Worm (Caenorhabditis elegans): ENCODE data around the gene Y51A2D.1.

Gene Y51A2D.1

ce11 chrV:18474223-18474622 is 34.4 kb upstream of the Y51A2D.1 start, which contains the start of gene srh-181:
TSS of gene srh-181 (plus strand) at chrV:18474523.
- TF ChIP-seq F13H6.1 (tag; optimal IDR thresholded peaks at IDR 0.05) (no peak), lin-13 (GFP tag; optimal IDR thresholded peaks at IDR 0.05) (no peak), aly-2 (tag; optimal IDR thresholded peaks at IDR 0.05) (no peak), gmeb-1 (tag; optimal IDR thresholded peaks at IDR 0.05) (no peak), ceh-82 (tag; optimal IDR thresholded peaks at IDR 0.05) (no peak), unc-55 (GFP tag; optimal IDR thresholded peaks at IDR 0.05) (no peak), nhr-237 (tag; optimal IDR thresholded peaks at IDR 0.05) (no peak), mdl-1 (tag; optimal IDR thresholded peaks at IDR 0.05) (no peak), ZK546.5 (tag; optimal IDR thresholded peaks at IDR 0.05) (no peak), mbf-1 (tag; optimal IDR thresholded peaks at IDR 0.05) (no peak), nhr-21 (tag; optimal IDR thresholded peaks at IDR 0.05) (no peak), unc-39 (tag; optimal IDR thresholded peaks at IDR 0.05) (no peak), fos-1 (tag; optimal IDR thresholded peaks at IDR 0.05) (no peak), unc-62 (GFP tag; optimal IDR thresholded peaks at IDR 0.05) (no peak)

DNA sequence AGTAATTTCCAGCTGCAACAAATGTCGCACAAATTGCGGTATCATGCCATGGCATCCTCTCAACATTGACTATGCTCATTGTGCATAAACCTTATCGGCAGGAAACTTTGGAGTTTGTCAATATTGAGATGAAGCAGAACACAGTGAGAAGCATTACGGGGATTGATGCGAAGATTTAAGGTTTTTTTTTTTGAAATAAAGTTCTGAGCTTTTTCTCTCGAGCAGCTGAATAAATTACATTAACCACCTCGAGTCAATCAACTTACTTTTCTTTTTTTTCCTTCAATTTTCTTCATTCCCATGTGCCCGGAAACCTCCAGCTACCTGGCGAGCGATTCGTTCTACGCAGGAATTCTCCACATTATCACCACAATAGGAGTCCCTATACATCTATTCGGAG is 32.6 kb upstream of the Y51A2D.1 start, which contains the start of gene srh-179:
Gene srh-179, plus strand, starts transcription at position 301 of the 400 bp plus-strand sequence.
- TF ChIP-seq mbf-1 (tag; optimal IDR thresholded peaks at IDR 0.05) (no peak), ztf-11 (tag; optimal IDR thresholded peaks at IDR 0.05) (no peak), mab-5 (tag; optimal IDR thresholded peaks at IDR 0.05) (no peak), nhr-6 (tag; optimal IDR thresholded peaks at IDR 0.05) (no peak), sma-3 (GFP tag; optimal IDR thresholded peaks at IDR 0.05) (no peak), nhr-21 (tag; optimal IDR thresholded peaks at IDR 0.05) (no peak), lin-39 (tag; optimal IDR thresholded peaks at IDR 0.05) (no peak), lin-13 (GFP tag; optimal IDR thresholded peaks at IDR 0.05) (no peak), gmeb-1 (tag; optimal IDR thresholded peaks at IDR 0.05) (no peak), skn-1 (tag; optimal IDR thresholded peaks at IDR 0.05) (no peak)

DNA sequence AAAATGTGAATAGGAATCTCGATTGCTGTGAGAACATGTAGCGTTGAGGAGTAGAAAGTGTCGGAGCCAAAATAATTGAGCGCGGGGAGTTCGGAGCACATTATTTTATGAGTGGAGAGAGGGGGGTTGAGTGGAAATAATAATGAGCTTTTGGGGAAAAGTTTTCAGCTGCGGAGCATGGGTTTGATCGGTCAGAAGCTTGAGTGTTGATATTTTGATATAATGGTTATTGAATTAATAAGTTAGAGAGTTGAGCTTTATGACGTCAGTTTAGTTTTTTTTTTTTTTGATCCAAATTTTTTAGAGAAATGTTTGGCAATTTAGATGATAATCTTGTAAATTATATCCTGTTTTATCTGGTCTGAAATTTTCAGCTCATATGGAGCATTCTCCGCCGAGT is 28.4 kb upstream of the Y51A2D.1 start, which contains the start of gene srh-178:
Gene srh-178, minus strand, starts transcription at position 101 of the 400 bp plus-strand sequence.
- no peak for TF ChIP-seq alr-1 (tag; optimal IDR thresholded peaks at IDR 0.05)
- TF ChIP-seq ama-1 (optimal IDR thresholded peaks at IDR 0.05), result no peak
- no peak for TF ChIP-seq R02D3.7 (tag; optimal IDR thresholded peaks at IDR 0.05)
- TF ChIP-seq sem-4 (tag; optimal IDR thresholded peaks at IDR 0.05), result no peak
- no peak for TF ChIP-seq C34F6.9 (tag; optimal IDR thresholded peaks at IDR 0.05)
- no peak for TF ChIP-seq sma-3 (GFP tag; optimal IDR thresholded peaks at IDR 0.05)
- no peak for TF ChIP-seq elt-3 (tag; optimal IDR thresholded peaks at IDR 0.05)
- no peak for TF ChIP-seq ztf-1 (GFP tag; conservative IDR thresholded peaks at IDR 0.05)
- no peak for TF ChIP-seq unc-39 (tag; optimal IDR thresholded peaks at IDR 0.05)
- TF ChIP-seq crh-2 (tag; optimal IDR thresholded peaks at IDR 0.05), result no peak
- no peak for TF ChIP-seq ceh-82 (tag; optimal IDR thresholded peaks at IDR 0.05)
- no peak for TF ChIP-seq unc-62 (GFP tag; optimal IDR thresholded peaks at IDR 0.05)
- TF ChIP-seq nhr-6 (tag; optimal IDR thresholded peaks at IDR 0.05), result no peak
- no peak for TF ChIP-seq lin-39 (tag; optimal IDR thresholded peaks at IDR 0.05)
- TF ChIP-seq aly-2 (tag; optimal IDR thresholded peaks at IDR 0.05), result no peak
- TF ChIP-seq lin-11 (tag; optimal IDR thresholded peaks at IDR 0.05), result no peak

DNA sequence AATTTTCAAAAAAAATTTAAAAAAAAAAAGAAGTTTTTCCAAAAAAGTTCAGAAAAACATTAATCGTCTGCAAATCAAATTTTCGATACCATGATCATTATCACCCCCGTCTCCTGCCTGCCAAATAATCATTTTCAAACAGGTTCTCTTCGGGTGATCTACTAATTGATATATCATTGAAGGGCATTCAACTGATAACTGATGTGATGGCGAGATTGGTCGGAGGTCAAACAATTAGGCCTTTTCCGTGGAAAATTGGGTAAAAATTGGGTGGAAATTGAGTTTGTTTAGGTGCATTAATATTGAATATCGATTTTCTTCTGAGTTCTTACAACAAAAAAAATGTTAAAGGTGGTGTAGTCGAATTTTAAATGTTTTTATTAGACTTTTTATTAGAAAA is 21.5 kb upstream of the Y51A2D.1 start, which contains the start of gene Y51A2D.18:
Gene Y51A2D.18, minus strand, starts transcription at position 101 of the 400 bp plus-strand sequence.
- no peak for TF ChIP-seq zag-1 (tag; optimal IDR thresholded peaks at IDR 0.05)
- no peak for TF ChIP-seq gmeb-1 (tag; optimal IDR thresholded peaks at IDR 0.05)
- TF ChIP-seq Y55F3AM.14 (GFP tag; optimal IDR thresholded peaks at IDR 0.05), result no peak
- TF ChIP-seq ztf-4 (tag; optimal IDR thresholded peaks at IDR 0.05), result no peak
- no peak for TF ChIP-seq nhr-237 (tag; optimal IDR thresholded peaks at IDR 0.05)
- TF ChIP-seq unc-55 (GFP tag; optimal IDR thresholded peaks at IDR 0.05), result no peak
- TF ChIP-seq R02D3.7 (tag; optimal IDR thresholded peaks at IDR 0.05), result no peak
- no peak for TF ChIP-seq nhr-77 (tag; optimal IDR thresholded peaks at IDR 0.05)
- TF ChIP-seq unc-39 (tag; optimal IDR thresholded peaks at IDR 0.05), result no peak

DNA sequence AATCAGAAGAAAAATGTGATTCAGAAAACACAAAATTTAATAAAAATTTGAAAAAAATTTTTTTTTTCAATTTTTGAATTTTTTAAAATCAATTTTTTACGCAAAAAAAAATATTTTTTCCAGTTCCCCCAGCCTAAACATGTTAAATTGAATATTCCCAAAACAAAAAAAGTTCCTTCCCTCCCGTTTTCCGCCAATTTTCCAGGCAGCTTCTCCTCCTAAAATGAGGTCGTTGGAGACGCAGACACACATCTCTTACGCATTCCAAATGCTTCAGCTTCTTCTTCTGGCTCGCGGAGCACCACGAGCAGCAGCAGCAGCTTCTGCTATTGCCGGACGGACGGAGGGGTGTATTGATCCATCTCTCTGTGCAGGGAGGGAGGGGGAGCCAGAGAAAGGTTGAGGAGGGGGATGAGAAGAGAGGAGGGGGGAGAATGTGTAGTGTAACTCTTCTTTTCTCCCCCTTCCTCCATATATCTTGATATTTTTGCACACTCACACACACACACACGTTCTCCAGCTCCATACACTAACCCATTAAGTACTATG is 18.3 kb upstream of the Y51A2D.1 start:
- TF ChIP-seq aly-2 (tag; optimal IDR thresholded peaks at IDR 0.05) (no peak), nhr-129 (tag; optimal IDR thresholded peaks at IDR 0.05) (peak; percentile 52), unc-62 (GFP tag; optimal IDR thresholded peaks at IDR 0.05) (no peak), mdl-1 (tag; optimal IDR thresholded peaks at IDR 0.05) (peak in 1 of 2 experiments; percentile 55), F13H6.1 (tag; optimal IDR thresholded peaks at IDR 0.05) (peak; percentile 6), C34F6.9 (tag; optimal IDR thresholded peaks at IDR 0.05) (peak; percentile 69), ztf-11 (tag; optimal IDR thresholded peaks at IDR 0.05) (no peak), mab-5 (tag; optimal IDR thresholded peaks at IDR 0.05) (no peak), snpc-4 (tag; optimal IDR thresholded peaks at IDR 0.05) (peak; percentile 62), unc-55 (GFP tag; optimal IDR thresholded peaks at IDR 0.05) (peak; percentile 76), blmp-1 (tag; optimal IDR thresholded peaks at IDR 0.05; ENCODE audit: insufficient read depth) (no peak), zag-1 (tag; optimal IDR thresholded peaks at IDR 0.05) (peak; percentile 67), lsy-2 (tag; optimal IDR thresholded peaks at IDR 0.05) (peak in 1 of 2 experiments; percentile 64), unc-39 (tag; optimal IDR thresholded peaks at IDR 0.05) (peak; percentile 31)
